Fruit fly (Drosophila melanogaster) whole organism, prepupa: ENCODE results near the gene CG5568.

Source experiments
- CG11762 ChIP-seq: fragments of 200-800 bp; sonication (Bioruptor generic); optimal IDR thresholded peaks from 3 replicates; lab custom pipeline; 2016; ENCODE audit warnings: missing biosample characterization, missing genetic modification characterization; ENCODE audit not compliant: insufficient read depth
- CG15336 ChIP-seq: fragments of 200-800 bp; sonication (Bioruptor generic); IDR thresholded peaks from 2 replicates; pipeline ENCODE4 v1.3.6; 2022; ENCODE audit warnings: missing biosample characterization, missing genetic modification characterization
- CG16779 ChIP-seq: fragments of 200-800 bp; sonication (Bioruptor generic); optimal IDR thresholded peaks from 3 replicates; lab custom pipeline; 2017; ENCODE audit warnings: missing biosample characterization, mild to moderate bottlenecking, missing genetic modification characterization
- CG32006 ChIP-seq: fragments of 200-800 bp; sonication (Bioruptor generic); optimal IDR thresholded peaks from 3 replicates; lab custom pipeline; 2017; ENCODE audit warnings: missing biosample characterization, mild to moderate bottlenecking, missing genetic modification characterization
- CG6276 ChIP-seq: fragments of 200-800 bp; sonication (Bioruptor generic); optimal IDR thresholded peaks from 2 replicates; lab custom pipeline; 2017; ENCODE audit warnings: missing biosample characterization, mild to moderate bottlenecking, missing genetic modification characterization
- CG6792 ChIP-seq: fragments of 200-800 bp; sonication (Bioruptor generic); optimal IDR thresholded peaks from 3 replicates; lab custom pipeline; 2016; ENCODE audit warnings: missing biosample characterization, missing genetic modification characterization
- Eip78C ChIP-seq: fragments of 200-800 bp; sonication (Bioruptor generic); peaks from one replicate; lab custom pipeline; 2016; ENCODE audit warnings: missing biosample characterization, missing genetic modification characterization
- Ets21C ChIP-seq: fragments of 200-800 bp; sonication (Bioruptor generic); optimal IDR thresholded peaks from 3 replicates; lab custom pipeline; 2016; ENCODE audit warnings: missing biosample characterization, missing genetic modification characterization
- Ets96B ChIP-seq: fragments of 200-800 bp; optimal IDR thresholded peaks from 2 replicates; lab custom pipeline; 2019; ENCODE audit warnings: missing biosample characterization, mild to moderate bottlenecking, missing genetic modification characterization, moderate library complexity
- Hr39 ChIP-seq: fragments of 200-800 bp; sonication (Bioruptor generic); optimal IDR thresholded peaks from 2 replicates; lab custom pipeline; 2016; ENCODE audit warnings: missing biosample characterization, missing genetic modification characterization
- Sox14 ChIP-seq: fragments of 200-800 bp; sonication (Bioruptor generic); optimal IDR thresholded peaks from 3 replicates; lab custom pipeline; 2016; ENCODE audit warnings: missing biosample characterization, missing genetic modification characterization
- dac ChIP-seq: fragments of 200-800 bp; sonication (Bioruptor generic); optimal IDR thresholded peaks from 2 replicates; lab custom pipeline; 2017; ENCODE audit warnings: missing biosample characterization, mild to moderate bottlenecking, missing genetic modification characterization
- ss ChIP-seq, 2 experiments: fragments of 200-800 bp; sonication (Bioruptor generic); optimal IDR thresholded peaks; 2 replicates in 1 of 2; 3 replicates in 1 of 2; lab custom pipeline; 2017 to 2018; ENCODE audit warnings: mild to moderate bottlenecking in 2 of 2, missing biosample characterization in 2 of 2, missing genetic modification characterization in 2 of 2, moderate library complexity in 1 of 2

DNA sequence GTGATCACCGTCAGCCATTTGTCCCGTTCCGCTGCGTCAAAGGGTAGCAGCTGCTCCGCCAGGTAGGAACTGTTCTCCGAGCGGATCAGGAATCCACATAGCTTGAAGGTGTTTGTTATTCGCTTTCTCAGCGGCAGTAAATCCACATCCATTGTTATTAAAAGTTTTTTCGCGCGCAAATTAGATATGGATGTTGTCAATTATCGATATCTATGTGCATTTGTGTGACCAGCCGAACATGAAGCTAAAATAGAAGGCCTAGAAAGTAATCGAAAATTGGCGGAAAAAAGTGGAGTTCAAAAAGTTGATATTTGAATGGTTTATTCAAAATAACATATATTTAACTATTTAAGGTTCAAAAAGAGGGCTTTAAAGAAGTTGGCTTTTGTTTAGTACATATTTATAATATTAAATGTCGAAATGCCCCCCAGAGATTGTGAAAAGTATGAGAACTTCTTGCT lies 26.0 kb downstream of the CG5568 start, which contains the start of the genes PolE2 and CG5592:
- no peak for TF ChIP-seq CG15336 (GFP tag; lab: Robert Waterston, UW)
- no peak for TF ChIP-seq CG6276 (GFP tag; lab: Kevin White, UChicago)
- TF ChIP-seq ss (GFP tag; optimal IDR thresholded peaks at IDR 0.05; lab: Kevin White, UChicago), result no peak
- no peak for TF ChIP-seq Hr39 (GFP tag; lab: Kevin White, UChicago)
- TF ChIP-seq dac, result no peak
- no peak for TF ChIP-seq CG6792 (GFP tag; lab: Kevin White, UChicago)
- TF ChIP-seq Sox14 (GFP tag; lab: Kevin White, UChicago), result no peak
- no peak for TF ChIP-seq Ets21C (GFP tag; lab: Kevin White, UChicago)
- TF ChIP-seq Eip78C, result no peak
- no peak for TF ChIP-seq CG32006 (GFP tag; lab: Kevin White, UChicago)
- no peak for TF ChIP-seq Ets96B (tag; lab: Kevin White, UChicago)
- no peak for TF ChIP-seq CG16779 (tag; lab: Kevin White, UChicago)
- no peak for TF ChIP-seq CG11762 (GFP tag; lab: Kevin White, UChicago)
